Worm (Caenorhabditis elegans) whole organism, L2 larva: ENCODE measurements around the gene cit-1.2.

Experiments
- C34F6.9 ChIP-seq: fragments of 150-350 bp; optimal IDR thresholded peaks from 2 replicates; lab custom pipeline; 2014; ENCODE audit warnings: missing biosample characterization, missing genetic modification characterization
- Y55F3AM.14 ChIP-seq: fragments of 200-800 bp; sonication (Bioruptor generic); optimal IDR thresholded peaks from 2 replicates; lab custom pipeline; 2018; ENCODE audit warnings: mild to moderate bottlenecking, missing genetic modification characterization, missing compliant biosample characterization
- ceh-82 ChIP-seq: fragments of 150-350 bp; optimal IDR thresholded peaks from 2 replicates; lab custom pipeline; 2014; ENCODE audit warnings: missing biosample characterization, missing genetic modification characterization
- crh-2 ChIP-seq: sonication (generic microtip); optimal IDR thresholded peaks from 2 replicates; lab custom pipeline; 2017; ENCODE audit warnings: missing biosample characterization, missing genetic modification characterization
- elt-3 ChIP-seq: sonication (generic microtip); optimal IDR thresholded peaks from 2 replicates; lab custom pipeline; 2017; ENCODE audit warnings: missing biosample characterization, missing genetic modification characterization
- fos-1 ChIP-seq: fragments of 150-350 bp; optimal IDR thresholded peaks from 2 replicates; lab custom pipeline; 2014; ENCODE audit warnings: missing biosample characterization, missing genetic modification characterization
- lsy-2 ChIP-seq, 2 experiments: fragments of 150-350 bp in 1 of 2; sonication (generic microtip) in 1 of 2; optimal IDR thresholded peaks; 2 replicates each; lab custom pipeline; 2014 to 2017; ENCODE audit warnings: missing biosample characterization in 2 of 2, missing genetic modification characterization in 2 of 2
- nhr-11 ChIP-seq: fragments of 150-350 bp; optimal IDR thresholded peaks from 2 replicates; lab custom pipeline; 2014; ENCODE audit warnings: missing biosample characterization, missing genetic modification characterization
- peb-1 ChIP-seq: fragments of 150-350 bp; optimal IDR thresholded peaks from 2 replicates; lab custom pipeline; 2014; ENCODE audit warnings: missing biosample characterization, missing genetic modification characterization
- skn-1 ChIP-seq: sonication (generic microtip); optimal IDR thresholded peaks from 2 replicates; lab custom pipeline; 2017; ENCODE audit warnings: missing biosample characterization, missing genetic modification characterization
- sma-9 ChIP-seq, 2 experiments: fragments of 150-350 bp in 1 of 2; sonication (generic microtip) in 1 of 2; optimal IDR thresholded peaks; 2 replicates each; lab custom pipeline; 2014 to 2016; ENCODE audit warnings: missing genetic modification characterization in 2 of 2, mild to moderate bottlenecking in 1 of 2, missing biosample characterization in 1 of 2, missing compliant biosample characterization in 1 of 2, missing genetic modification reagents in 1 of 2, moderate library complexity in 1 of 2
- snpc-4 ChIP-seq: fragments of 150-350 bp; optimal IDR thresholded peaks from 2 replicates; lab custom pipeline; 2014; ENCODE audit warnings: missing biosample characterization, missing genetic modification characterization
- unc-39 ChIP-seq: fragments of 150-350 bp; optimal IDR thresholded peaks from 2 replicates; lab custom pipeline; 2014; ENCODE audit warnings: missing biosample characterization, missing genetic modification characterization
- unc-62 ChIP-seq: fragments of 150-350 bp; optimal IDR thresholded peaks from 2 replicates; lab custom pipeline; 2014; ENCODE audit warnings: missing biosample characterization, missing genetic modification reagents, missing genetic modification characterization
- ztf-4 ChIP-seq: fragments of 150-350 bp; optimal IDR thresholded peaks from 2 replicates; lab custom pipeline; 2014; ENCODE audit warnings: missing biosample characterization, missing genetic modification characterization

Gene cit-1.2

ce11 chrIII:8050944-8051343 is 40.4 kb downstream of the cit-1.2 start, which contains the start of gene K12H4.7:
Gene K12H4.7 (minus strand): TSS chrIII:8051081.
- TF ChIP-seq sma-9 (GFP tag; optimal IDR thresholded peaks at IDR 0.05; lab: Kevin White, UChicago) (peak; percentile 1), sma-9 (tag; optimal IDR thresholded peaks at IDR 0.05; lab: Kevin White, UChicago) (no peak), crh-2 (tag; lab: Kevin White, UChicago) (peak; percentile 63), skn-1 (peak; percentile 26), ztf-4 (tag; lab: Kevin White, UChicago) (no peak), fos-1 (tag; lab: Kevin White, UChicago) (peak; percentile 93)

- no peak for TF ChIP-seq unc-62
- TF ChIP-seq C34F6.9 (tag; lab: Kevin White, UChicago), result no peak
- no peak for TF ChIP-seq lsy-2 (tag; optimal IDR thresholded peaks at IDR 0.05; lab: Kevin White, UChicago)
- no peak for TF ChIP-seq peb-1
- no peak for TF ChIP-seq nhr-11 (tag; lab: Kevin White, UChicago)
- no peak for TF ChIP-seq ceh-82 (tag; lab: Kevin White, UChicago)
- no peak for TF ChIP-seq unc-39 (tag; lab: Kevin White, UChicago)
- no peak for TF ChIP-seq Y55F3AM.14
- no peak for TF ChIP-seq elt-3 (tag; lab: Kevin White, UChicago)
These were observed 41.3 kb downstream of the cit-1.2 start for ce11 chrIII:8051838-8052237.

ce11 chrIII:8061114-8061513 is 50.5 kb downstream of the cit-1.2 start:
- TF ChIP-seq lsy-2 (tag; optimal IDR thresholded peaks at IDR 0.05; lab: Kevin White, UChicago), result peak in 1 of 2 experiments; percentile 12
- TF ChIP-seq snpc-4 (tag; lab: Kevin White, UChicago), result no peak
